Worm (Caenorhabditis elegans) whole organism, young adult: Measurements from ENCODE around the gene col-147.

Experiments used
- cebp-2 ChIP-seq: fragments of 200-800 bp; sonication (Bioruptor generic); IDR thresholded peaks from 2 replicates; pipeline ENCODE4 v1.3.6; 2022; ENCODE audit warnings: missing genetic modification characterization, missing compliant biosample characterization
- hlh-12 ChIP-seq: sonication (generic microtip); optimal IDR thresholded peaks from 2 replicates; lab custom pipeline; 2016; ENCODE audit warnings: missing genetic modification characterization, missing compliant biosample characterization
- snpc-4 ChIP-seq, 5 experiments: fragments of 150-350 bp in 1 of 5; sonication (generic microtip) in 4 of 5; optimal IDR thresholded peaks; 2 replicates each; lab custom pipeline; 2014 to 2018; ENCODE audit warnings: missing genetic modification characterization in 5 of 5, missing biosample characterization in 3 of 5, antibody characterized with exemption in 2 of 5, mild to moderate bottlenecking in 2 of 5, missing compliant biosample characterization in 2 of 5, missing genotype in 2 of 5, moderate library complexity in 2 of 5, missing genetic modification reagents in 1 of 5

ce11 chrV:9673199-9673843 lies 40.2 kb upstream of the col-147 start, which contains the start of gene sulp-8:
- TF ChIP-seq snpc-4 (GFP tag; optimal IDR thresholded peaks at IDR 0.05; lab: Kevin White, UChicago) = no peak
- no peak for TF ChIP-seq snpc-4 (tag; optimal IDR thresholded peaks at IDR 0.05; lab: Kevin White, UChicago)
- no peak for TF ChIP-seq hlh-12 (tag; lab: Kevin White, UChicago)
- no peak for TF ChIP-seq cebp-2
